Fruit fly (Drosophila melanogaster): Measurements from ENCODE around the gene Taf13.
A peak's percentile ranks its signal among the peaks of the same experiment; 100 is the strongest.

The Taf13 gene

DNA sequence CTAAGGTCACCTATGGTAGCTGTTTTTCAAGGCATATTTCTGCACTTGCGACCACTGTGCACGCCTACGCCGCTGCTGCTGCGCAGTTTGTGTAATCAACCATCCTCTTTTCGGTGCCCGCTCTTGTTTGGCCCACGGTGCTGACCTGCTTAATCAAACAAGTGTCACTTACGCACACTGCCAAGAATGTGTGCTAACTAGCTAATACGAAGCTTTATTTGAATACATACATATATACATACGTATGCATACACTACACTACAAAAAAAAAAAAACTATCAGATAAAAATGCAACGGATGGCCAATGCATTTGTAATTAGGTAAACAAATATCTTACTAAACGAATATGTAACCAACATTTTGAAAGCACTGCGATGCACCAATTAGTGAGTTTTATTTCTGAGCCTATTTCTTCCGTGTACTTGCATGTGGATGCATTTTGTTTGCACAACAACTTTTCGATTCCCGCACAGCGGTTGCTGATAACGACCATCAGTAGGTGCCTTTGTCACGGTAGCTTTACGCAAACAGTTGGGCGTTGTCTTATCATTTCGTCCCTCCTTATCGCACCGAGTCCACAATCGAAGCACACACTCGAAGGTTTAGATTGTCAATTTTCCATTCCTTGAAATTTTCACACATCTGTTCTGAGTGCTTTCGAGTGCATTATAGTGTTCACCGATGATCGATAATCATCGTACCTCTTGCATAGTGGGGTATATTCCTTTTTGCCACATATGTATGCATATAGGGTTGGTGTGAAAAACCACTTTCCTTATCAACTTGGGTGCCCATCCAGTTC, 7.2 kb downstream of the Taf13 start (continued):
- TF ChIP-seq CG15514 (GFP tag; optimal IDR thresholded peaks at IDR 0.05) (peak; percentile 71), unc-4 (GFP tag; IDR thresholded peaks at IDR 0.05; ENCODE audit: partially characterized antibody) (no peak), CG5245 (GFP tag; optimal IDR thresholded peaks at IDR 0.05) (peak; percentile 40), h (optimal IDR thresholded peaks at IDR 0.05) (no peak), kah (GFP tag; optimal IDR thresholded peaks at IDR 0.05) (peak; percentile 95), CG30403 (GFP tag; optimal IDR thresholded peaks at IDR 0.05) (peak; percentile 81), CG1024 (GFP tag; IDR thresholded peaks at IDR 0.05) (peak; percentile 78), CG2116 (GFP tag; optimal IDR thresholded peaks at IDR 0.05) (peak; percentile 56), CG3163 (GFP tag; optimal IDR thresholded peaks at IDR 0.05) (peak; percentile 54), knrl (GFP tag; IDR thresholded peaks at IDR 0.05; ENCODE audit: partially characterized antibody) (no peak; the same call in 2 of the 3 replicates), Dad (GFP tag; optimal IDR thresholded peaks at IDR 0.05) (peak; percentile 59), CG3847 (GFP tag; IDR thresholded peaks at IDR 0.05) (peak; percentile 51), sc (optimal IDR thresholded peaks at IDR 0.05) (no peak), sc (GFP tag; optimal IDR thresholded peaks at IDR 0.05) (peak; percentile 81), CG4820 (GFP tag; optimal IDR thresholded peaks at IDR 0.05) (peak; percentile 78), Atf3 (GFP tag; optimal IDR thresholded peaks at IDR 0.05) (peak; percentile 76), CG2875 (GFP tag; optimal IDR thresholded peaks at IDR 0.05) (peak; percentile 87), CG16813 (GFP tag; IDR thresholded peaks at IDR 0.05; ENCODE audit: partially characterized antibody) (no peak), CG4730 (GFP tag; IDR thresholded peaks at IDR 0.05) (peak; percentile 90), CG1647 (GFP tag; optimal IDR thresholded peaks at IDR 0.05) (peak; percentile 51), trh (GFP tag; optimal IDR thresholded peaks at IDR 0.05) (peak; percentile 63), NC2α (GFP tag; optimal IDR thresholded peaks at IDR 0.05) (peak; percentile 72), CG12769 (tag; optimal IDR thresholded peaks at IDR 0.05) (peak; percentile 29), CG11504 (tag; optimal IDR thresholded peaks at IDR 0.05) (peak; percentile 86), ERR (GFP tag; optimal IDR thresholded peaks at IDR 0.05) (peak; percentile 6), CG15011 (GFP tag; optimal IDR thresholded peaks at IDR 0.05) (peak; percentile 67), Oaz (GFP tag; IDR thresholded peaks at IDR 0.05) (peak; percentile 80), CG17612 (GFP tag; IDR thresholded peaks at IDR 0.05) (peak; percentile 67), MTF-1 (GFP tag; optimal IDR thresholded peaks at IDR 0.05; ENCODE audit: borderline replicate concordance) (peak; percentile 69), Pdp1 (GFP tag; optimal IDR thresholded peaks at IDR 0.05) (peak; percentile 85 to 93), eyg (GFP tag; optimal IDR thresholded peaks at IDR 0.05) (peak; percentile 63), bcd (GFP tag; optimal IDR thresholded peaks at IDR 0.05) (peak; percentile 69), repo (GFP tag; optimal IDR thresholded peaks at IDR 0.05) (peak; percentile 58), CG9932 (GFP tag; IDR thresholded peaks at IDR 0.05) (peak; percentile 50), zen2 (GFP tag; IDR thresholded peaks at IDR 0.05; ENCODE audit: partially characterized antibody) (no peak), CG18262 (tag; optimal IDR thresholded peaks at IDR 0.05) (peak; percentile 83), salm (tag; optimal IDR thresholded peaks at IDR 0.05) (peak; percentile 73), cad (GFP tag; optimal IDR thresholded peaks at IDR 0.05) (no peak), CG6689 (GFP tag; IDR thresholded peaks at IDR 0.05) (peak; percentile 89), YL-1 (GFP tag; optimal IDR thresholded peaks at IDR 0.05) (peak; percentile 60), CG17802 (tag; optimal IDR thresholded peaks at IDR 0.05) (peak; percentile 61), ab (GFP tag; optimal IDR thresholded peaks at IDR 0.05) (no peak), trem (tag; optimal IDR thresholded peaks at IDR 0.05) (peak; percentile 71), p53 (GFP tag; optimal IDR thresholded peaks at IDR 0.05) (peak; percentile 69), CG4617 (GFP tag; optimal IDR thresholded peaks at IDR 0.05; ENCODE audit: borderline replicate concordance) (no peak), CG34422 (GFP tag; IDR thresholded peaks at IDR 0.05) (peak; percentile 73), usp (GFP tag; optimal IDR thresholded peaks at IDR 0.05) (no peak), pan (optimal IDR thresholded peaks at IDR 0.05) (no peak), pan (GFP tag; optimal IDR thresholded peaks at IDR 0.05 in 1 of 2, IDR thresholded peaks at IDR 0.05 in 1 of 2) (peak in 1 of 2 experiments; percentile 92), H2.0 (GFP tag; IDR thresholded peaks at IDR 0.05) (peak; percentile 77)
